Worm (Caenorhabditis elegans): ENCODE data around the gene K07H8.8.

The K07H8.8 gene

ce11 chrIV:8247341-8247740 lies 20.9 kb downstream of the K07H8.8 start:
- no peak for TF ChIP-seq flt-1 (GFP tag; IDR thresholded peaks at IDR 0.05)
- no peak for TF ChIP-seq med-1 (GFP tag; optimal IDR thresholded peaks at IDR 0.05; ENCODE audit: insufficient read depth)
- TF ChIP-seq klf-2 (GFP tag; conservative IDR thresholded peaks at IDR 0.05), result no peak
- TF ChIP-seq ztf-29 (GFP tag; IDR thresholded peaks at IDR 0.05), result no peak
- TF ChIP-seq ztf-23 (GFP tag; IDR thresholded peaks at IDR 0.05), result no peak

ce11 chrIV:8244112-8244511 lies 24.1 kb downstream of the K07H8.8 start, which contains the start of gene T09A12.1:
TSS of gene T09A12.1 (plus strand) at chrIV:8244412.
- TF ChIP-seq tab-1 (GFP tag; IDR thresholded peaks at IDR 0.05), result no peak
- no peak for TF ChIP-seq cog-1 (tag; optimal IDR thresholded peaks at IDR 0.05)
- no peak for TF ChIP-seq flt-1 (GFP tag; IDR thresholded peaks at IDR 0.05)

ce11 chrIV:8243599-8243998 lies 24.6 kb downstream of the K07H8.8 start, which contains the start of gene T09A12.8:
TSS of gene T09A12.8 (minus strand) at chrIV:8243699.
- TF ChIP-seq cog-1 (tag; optimal IDR thresholded peaks at IDR 0.05) (no peak), ztf-29 (GFP tag; IDR thresholded peaks at IDR 0.05) (no peak), flt-1 (GFP tag; IDR thresholded peaks at IDR 0.05) (no peak), T22C8.4 (GFP tag; IDR thresholded peaks at IDR 0.05) (no peak), ref-1 (GFP tag; conservative IDR thresholded peaks at IDR 0.05) (no peak), klf-2 (GFP tag; conservative IDR thresholded peaks at IDR 0.05) (no peak)

ce11 chrIV:8243170-8243569 lies 25.0 kb downstream of the K07H8.8 start:
- no peak for TF ChIP-seq cog-1 (tag; optimal IDR thresholded peaks at IDR 0.05)
- TF ChIP-seq tab-1 (GFP tag; IDR thresholded peaks at IDR 0.05), result no peak
- TF ChIP-seq ztf-23 (GFP tag; IDR thresholded peaks at IDR 0.05), result no peak

- TF ChIP-seq ref-1 (GFP tag; conservative IDR thresholded peaks at IDR 0.05) (no peak), ztf-29 (GFP tag; IDR thresholded peaks at IDR 0.05) (no peak), T22C8.4 (GFP tag; IDR thresholded peaks at IDR 0.05) (no peak), klf-2 (GFP tag; conservative IDR thresholded peaks at IDR 0.05) (no peak), flt-1 (GFP tag; IDR thresholded peaks at IDR 0.05) (no peak), ztf-23 (GFP tag; IDR thresholded peaks at IDR 0.05) (no peak), cog-1 (tag; optimal IDR thresholded peaks at IDR 0.05) (no peak), tab-1 (GFP tag; IDR thresholded peaks at IDR 0.05) (no peak), med-1 (GFP tag; optimal IDR thresholded peaks at IDR 0.05; ENCODE audit: insufficient read depth) (no peak)
Measured at ce11 chrIV:8241312-8241833, 26.8 kb downstream of the K07H8.8 start.

- TF ChIP-seq T22C8.4 (GFP tag; IDR thresholded peaks at IDR 0.05), result no peak
- no peak for TF ChIP-seq klf-2 (GFP tag; conservative IDR thresholded peaks at IDR 0.05)
- no peak for TF ChIP-seq cog-1 (tag; optimal IDR thresholded peaks at IDR 0.05)
- TF ChIP-seq ztf-29 (GFP tag; IDR thresholded peaks at IDR 0.05), result no peak
- no peak for TF ChIP-seq med-1 (GFP tag; optimal IDR thresholded peaks at IDR 0.05; ENCODE audit: insufficient read depth)
- no peak for TF ChIP-seq tab-1 (GFP tag; IDR thresholded peaks at IDR 0.05)
Measured at ce11 chrIV:8239584-8239983, 28.6 kb downstream of the K07H8.8 start.

- TF ChIP-seq tab-1 (GFP tag; IDR thresholded peaks at IDR 0.05) (no peak), ztf-23 (GFP tag; IDR thresholded peaks at IDR 0.05) (no peak), ref-1 (GFP tag; conservative IDR thresholded peaks at IDR 0.05) (no peak), ztf-29 (GFP tag; IDR thresholded peaks at IDR 0.05) (no peak), klf-2 (GFP tag; conservative IDR thresholded peaks at IDR 0.05) (no peak), cog-1 (tag; optimal IDR thresholded peaks at IDR 0.05) (no peak), med-1 (GFP tag; optimal IDR thresholded peaks at IDR 0.05; ENCODE audit: insufficient read depth) (no peak), T22C8.4 (GFP tag; IDR thresholded peaks at IDR 0.05) (no peak), flt-1 (GFP tag; IDR thresholded peaks at IDR 0.05) (no peak)
Measured at ce11 chrIV:8236502-8236901, 31.7 kb downstream of the K07H8.8 start, which contains the start of gene nhr-66. TSS of gene nhr-66 (minus strand) at chrIV:8236602.

DNA sequence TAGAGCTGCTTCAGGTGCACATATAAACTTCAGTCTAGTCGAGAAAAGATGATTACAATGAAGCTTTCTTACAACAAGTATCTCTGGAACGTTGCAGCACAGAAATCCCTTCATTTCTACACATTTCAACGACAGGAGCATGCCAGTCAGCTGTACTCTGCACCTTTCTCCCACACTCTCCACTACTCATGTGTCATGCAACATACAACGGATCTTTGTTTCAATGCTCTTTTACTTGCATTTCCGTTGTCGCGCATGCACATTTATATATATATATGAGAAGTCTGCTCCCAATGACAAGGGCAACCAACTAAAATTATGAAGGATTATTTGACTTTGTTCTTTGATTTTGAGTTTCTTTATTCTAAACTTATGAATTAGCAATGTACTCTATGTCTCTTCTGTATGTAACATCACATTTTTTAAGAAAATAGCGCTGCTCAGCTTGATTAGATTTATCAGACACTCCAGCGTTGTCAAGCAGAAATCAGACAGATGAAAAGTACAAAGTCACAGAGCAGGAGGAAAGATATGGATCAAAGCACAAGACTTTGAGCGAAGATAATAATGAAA lies 33.0 kb downstream of the K07H8.8 start:
- TF ChIP-seq ztf-29 (GFP tag; IDR thresholded peaks at IDR 0.05) (no peak), flt-1 (GFP tag; IDR thresholded peaks at IDR 0.05) (no peak), cog-1 (tag; optimal IDR thresholded peaks at IDR 0.05) (no peak), tab-1 (GFP tag; IDR thresholded peaks at IDR 0.05) (no peak), klf-2 (GFP tag; conservative IDR thresholded peaks at IDR 0.05) (no peak), T22C8.4 (GFP tag; IDR thresholded peaks at IDR 0.05) (no peak), med-1 (GFP tag; optimal IDR thresholded peaks at IDR 0.05; ENCODE audit: insufficient read depth) (no peak), ref-1 (GFP tag; conservative IDR thresholded peaks at IDR 0.05) (no peak), ztf-23 (GFP tag; IDR thresholded peaks at IDR 0.05) (no peak)

- TF ChIP-seq tab-1 (GFP tag; IDR thresholded peaks at IDR 0.05) (no peak), klf-2 (GFP tag; conservative IDR thresholded peaks at IDR 0.05) (no peak), ref-1 (GFP tag; conservative IDR thresholded peaks at IDR 0.05) (no peak), T22C8.4 (GFP tag; IDR thresholded peaks at IDR 0.05) (no peak), ztf-23 (GFP tag; IDR thresholded peaks at IDR 0.05) (no peak), ztf-29 (GFP tag; IDR thresholded peaks at IDR 0.05) (no peak), cog-1 (tag; optimal IDR thresholded peaks at IDR 0.05) (no peak), flt-1 (GFP tag; IDR thresholded peaks at IDR 0.05) (no peak), med-1 (GFP tag; optimal IDR thresholded peaks at IDR 0.05; ENCODE audit: insufficient read depth) (no peak)
Measured at ce11 chrIV:8234088-8234496, 34.1 kb downstream of the K07H8.8 start.

ce11 chrIV:8233268-8233667 lies 34.9 kb downstream of the K07H8.8 start:
- no peak for TF ChIP-seq ztf-29 (GFP tag; IDR thresholded peaks at IDR 0.05)
- no peak for TF ChIP-seq ref-1 (GFP tag; conservative IDR thresholded peaks at IDR 0.05)
- TF ChIP-seq tab-1 (GFP tag; IDR thresholded peaks at IDR 0.05), result no peak
- no peak for TF ChIP-seq cog-1 (tag; optimal IDR thresholded peaks at IDR 0.05)
- no peak for TF ChIP-seq ztf-23 (GFP tag; IDR thresholded peaks at IDR 0.05)
- no peak for TF ChIP-seq flt-1 (GFP tag; IDR thresholded peaks at IDR 0.05)
